Worm (Caenorhabditis elegans) whole organism, early embryonic: ENCODE data around the gene tlk-1.
A peak's percentile ranks its signal among the peaks of the same experiment; 100 is the strongest.

Source experiments
- B0310.2 ChIP-seq: sonication (generic microtip); optimal IDR thresholded peaks from 2 replicates; lab custom pipeline; 2016; ENCODE audit warnings: mild to moderate bottlenecking, missing genetic modification characterization, missing compliant biosample characterization
- F13C5.2 ChIP-seq: sonication (generic microtip); optimal IDR thresholded peaks from 2 replicates; lab custom pipeline; 2017; ENCODE audit warnings: mild to moderate bottlenecking, missing genetic modification characterization, inconsistent platforms, missing compliant biosample characterization
- aly-1 ChIP-seq: sonication (generic microtip); optimal IDR thresholded peaks from 2 replicates; lab custom pipeline; 2016; ENCODE audit warnings: missing genetic modification characterization, missing compliant biosample characterization
- ama-1 ChIP-seq: fragments of 150-350 bp; optimal IDR thresholded peaks from 2 replicates; lab custom pipeline; 2014
- ceh-13 ChIP-seq: fragments of 200-800 bp; sonication (Bioruptor generic); optimal IDR thresholded peaks from 2 replicates; lab custom pipeline; 2018; ENCODE audit warnings: mild to moderate bottlenecking, missing genetic modification characterization, missing compliant biosample characterization
- ceh-36 ChIP-seq: sonication (generic microtip); optimal IDR thresholded peaks from 2 replicates; lab custom pipeline; 2016; ENCODE audit warnings: missing genetic modification characterization, inconsistent platforms, missing compliant biosample characterization
- ets-7 ChIP-seq: sonication (generic microtip); optimal IDR thresholded peaks from 2 replicates; lab custom pipeline; 2016; ENCODE audit warnings: missing genotype, missing genetic modification characterization, missing compliant biosample characterization
- flt-1 ChIP-seq: fragments of 200-800 bp; sonication (Bioruptor generic); IDR thresholded peaks from 2 replicates; pipeline ENCODE4 v1.3.6; 2022; ENCODE audit warnings: missing genetic modification characterization, missing compliant biosample characterization
- hmbx-1 ChIP-seq: sonication (generic microtip); optimal IDR thresholded peaks from 2 replicates; lab custom pipeline; 2016; ENCODE audit warnings: mild to moderate bottlenecking, missing genetic modification characterization, missing compliant biosample characterization
- hmg-4 ChIP-seq: fragments of 200-800 bp; sonication (Bioruptor generic); optimal IDR thresholded peaks from 2 replicates; lab custom pipeline; 2018; ENCODE audit warnings: mild to moderate bottlenecking, missing genetic modification characterization, missing compliant biosample characterization
- hnd-1 ChIP-seq: sonication (generic microtip); optimal IDR thresholded peaks from 2 replicates; lab custom pipeline; 2016; ENCODE audit warnings: missing genetic modification characterization, missing compliant biosample characterization
- pes-1 ChIP-seq: fragments of 200-800 bp; sonication (Bioruptor generic); IDR thresholded peaks from 2 replicates; pipeline ENCODE4 v1.3.6; 2022; ENCODE audit warnings: missing genetic modification reagents, missing genetic modification characterization, missing compliant biosample characterization
- scrt-1 ChIP-seq: fragments of 200-800 bp; sonication (Bioruptor generic); IDR thresholded peaks from 2 replicates; pipeline ENCODE4 v1.3.6; 2022; ENCODE audit warnings: missing genetic modification characterization, missing compliant biosample characterization
- sea-1 ChIP-seq: fragments of 200-800 bp; sonication (Bioruptor generic); conservative IDR thresholded peaks from 2 replicates; pipeline ENCODE4 v1.3.6; 2022; ENCODE audit warnings: missing genetic modification characterization, missing compliant biosample characterization
- tbx-11 ChIP-seq: fragments of 200-800 bp; sonication (Bioruptor generic); IDR thresholded peaks from 2 replicates; pipeline ENCODE4 v1.3.6; 2022; ENCODE audit warnings: missing genetic modification characterization, missing compliant biosample characterization
- tbx-37 ChIP-seq: fragments of 200-800 bp; sonication (Bioruptor generic); conservative IDR thresholded peaks from 2 replicates; pipeline ENCODE4 v1.3.6; 2022; ENCODE audit warnings: missing genetic modification reagents, missing genetic modification characterization, missing compliant biosample characterization
- tra-4 ChIP-seq: sonication (generic microtip); optimal IDR thresholded peaks from 2 replicates; lab custom pipeline; 2017; ENCODE audit warnings: missing genetic modification characterization, missing compliant biosample characterization

Gene tlk-1

DNA sequence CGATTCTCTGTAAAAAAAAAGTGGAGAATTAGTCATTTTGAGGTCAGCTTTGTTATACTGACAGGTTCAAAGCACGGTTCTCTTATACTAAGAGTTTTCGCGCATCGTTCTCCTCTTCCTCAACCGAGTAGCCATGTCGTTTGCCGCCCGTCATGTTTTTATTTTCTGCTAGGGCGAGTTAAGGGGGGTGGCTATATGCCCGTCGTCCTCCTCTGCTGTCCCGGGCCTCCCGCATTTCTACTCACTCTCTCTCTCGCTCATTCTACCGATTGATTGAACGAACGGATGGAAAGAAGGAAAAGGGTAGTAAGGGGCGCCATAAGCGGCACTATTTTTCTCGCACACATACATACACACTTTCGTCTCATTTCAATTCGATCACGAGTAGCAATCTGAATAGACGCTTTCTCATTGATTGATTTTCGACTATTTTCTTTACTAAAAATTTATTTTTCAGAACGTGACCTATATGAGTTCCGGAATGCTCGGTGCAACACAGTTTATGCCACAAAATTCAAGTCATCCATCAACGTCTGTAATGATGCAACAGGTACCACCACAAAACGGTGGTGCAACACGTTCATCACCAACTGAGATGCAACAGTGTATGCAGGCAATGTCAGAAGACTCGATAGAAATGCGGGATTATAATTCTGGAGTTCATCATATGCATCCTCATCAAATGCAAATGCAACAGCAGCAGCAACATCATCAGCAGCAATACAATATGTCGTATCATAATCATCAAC, 5.7 kb downstream of the tlk-1 start:
- TF ChIP-seq hmg-4 (GFP tag; lab: Kevin White, UChicago) (peak; percentile 60), ceh-13 (GFP tag; lab: Kevin White, UChicago) (no peak), pes-1 (GFP tag; lab: Robert Waterston, UW) (0 out of 2 replicates have a peak, but pooled peaks have one; percentile 39), F13C5.2 (tag; lab: Kevin White, UChicago) (peak; percentile 20), scrt-1 (GFP tag; lab: Robert Waterston, UW) (no peak), tbx-37 (GFP tag; lab: Robert Waterston, UW) (0 out of 2 replicates have a peak, but pooled peaks have one; percentile 25)

DNA sequence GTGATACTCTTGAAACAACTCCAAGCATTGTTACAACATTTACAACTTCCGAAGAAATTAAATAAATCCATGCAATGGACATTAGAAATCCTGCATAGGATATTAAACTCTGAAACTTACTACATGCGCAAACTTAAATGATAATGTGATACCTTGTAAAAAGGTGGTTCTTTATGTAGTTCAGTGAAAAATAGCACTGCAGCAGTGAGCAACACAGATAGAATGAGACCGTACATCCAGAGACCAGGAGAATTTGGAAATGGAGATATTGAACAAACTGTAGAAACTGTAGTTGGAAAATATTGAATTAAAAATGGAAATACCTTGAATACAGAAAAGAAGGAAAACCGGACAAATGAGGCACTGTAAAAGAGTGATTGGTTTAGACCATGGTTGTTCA, 11.5 kb downstream of the tlk-1 start:
- TF ChIP-seq ceh-36 (tag; lab: Kevin White, UChicago) (no peak), flt-1 (GFP tag; lab: Robert Waterston, UW) (no peak), aly-1 (no peak), ets-7 (tag; lab: Kevin White, UChicago) (no peak), scrt-1 (GFP tag; lab: Robert Waterston, UW) (no peak), ceh-13 (GFP tag; lab: Kevin White, UChicago) (no peak), tbx-37 (GFP tag; lab: Robert Waterston, UW) (no peak), B0310.2 (tag; lab: Kevin White, UChicago) (no peak), tbx-11 (no peak), hnd-1 (tag; lab: Kevin White, UChicago) (no peak), tra-4 (tag; lab: Kevin White, UChicago) (no peak), sea-1 (GFP tag; lab: Robert Waterston, UW) (no peak), pes-1 (GFP tag; lab: Robert Waterston, UW) (no peak), F13C5.2 (tag; lab: Kevin White, UChicago) (no peak), hmbx-1 (tag; lab: Kevin White, UChicago) (no peak)

DNA sequence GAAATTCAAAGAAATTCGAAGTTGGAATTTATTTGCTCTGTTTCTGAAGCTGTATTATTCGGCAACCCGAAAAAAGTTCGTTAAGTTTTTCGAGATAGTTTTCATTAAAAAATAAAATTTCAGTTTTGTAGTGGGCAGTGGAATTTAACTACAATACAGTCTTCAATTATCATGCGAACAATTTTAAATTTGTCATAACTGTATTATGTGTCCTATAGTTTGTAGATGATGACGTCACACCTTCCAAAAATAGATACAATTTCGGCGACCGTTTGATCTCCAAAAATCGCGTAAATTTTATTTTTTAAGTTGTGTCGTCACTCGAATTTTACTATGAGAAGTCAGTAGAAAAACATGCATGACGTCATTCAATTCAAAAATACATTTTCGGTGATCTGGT, 13.5 kb downstream of the tlk-1 start:
- TF ChIP-seq hmg-4 (GFP tag; lab: Kevin White, UChicago): no peak
- TF ChIP-seq B0310.2 (tag; lab: Kevin White, UChicago): no peak
- TF ChIP-seq tbx-11: no peak
- no peak for TF ChIP-seq ets-7 (tag; lab: Kevin White, UChicago)

DNA sequence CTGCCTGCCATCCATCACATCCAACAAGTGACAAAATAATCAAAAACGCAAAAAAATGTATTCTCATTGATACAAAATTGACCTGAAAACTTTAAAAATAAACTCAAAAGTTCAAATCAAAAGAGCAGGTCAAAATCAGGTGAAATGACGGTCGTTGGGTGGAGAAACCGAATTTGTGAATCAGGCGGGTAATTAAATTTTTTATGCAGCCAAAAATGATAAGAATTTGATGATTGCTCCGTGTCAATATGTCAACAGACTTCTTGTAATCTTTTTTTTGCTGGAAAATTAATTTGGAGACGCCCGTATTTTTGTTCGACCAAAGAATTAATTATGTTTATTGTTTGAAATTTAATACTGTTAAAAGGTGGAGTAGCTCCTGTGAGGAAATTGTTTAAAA, 14.2 kb downstream of the tlk-1 start, which contains the start of gene ncx-6:
ncx-6 (minus strand) TSS at position 88 of the 400 bp plus-strand sequence.
- TF ChIP-seq sea-1 (GFP tag; lab: Robert Waterston, UW) (no peak), hmbx-1 (tag; lab: Kevin White, UChicago) (no peak), ets-7 (tag; lab: Kevin White, UChicago) (no peak), tra-4 (tag; lab: Kevin White, UChicago) (no peak), tbx-37 (GFP tag; lab: Robert Waterston, UW) (no peak), F13C5.2 (tag; lab: Kevin White, UChicago) (no peak), hmg-4 (GFP tag; lab: Kevin White, UChicago) (no peak), pes-1 (GFP tag; lab: Robert Waterston, UW) (no peak), scrt-1 (GFP tag; lab: Robert Waterston, UW) (no peak), hnd-1 (tag; lab: Kevin White, UChicago) (no peak), aly-1 (no peak), ama-1 (lab: Kevin White, UChicago) (no peak), ceh-13 (GFP tag; lab: Kevin White, UChicago) (no peak), tbx-11 (no peak), ceh-36 (tag; lab: Kevin White, UChicago) (no peak), flt-1 (GFP tag; lab: Robert Waterston, UW) (no peak), B0310.2 (tag; lab: Kevin White, UChicago) (no peak)

DNA sequence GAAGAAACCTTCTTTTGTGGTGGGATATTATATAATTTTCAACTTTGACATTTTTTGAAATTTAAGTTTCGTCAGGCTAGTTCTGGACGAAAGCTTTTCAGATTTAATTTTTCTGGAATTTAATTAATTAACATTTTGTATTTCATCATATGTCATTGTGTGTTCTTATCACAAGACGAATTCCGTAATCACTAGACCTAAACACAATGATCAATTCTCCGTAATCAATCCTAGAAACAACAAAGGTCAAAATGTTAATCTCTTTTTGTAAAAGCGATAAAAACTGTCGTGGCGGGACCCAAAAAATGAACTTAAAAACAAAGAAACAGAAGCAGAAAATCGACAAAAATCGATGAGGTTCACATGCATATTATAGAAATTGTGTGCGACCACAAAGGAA, 15.1 kb downstream of the tlk-1 start:
- TF ChIP-seq flt-1 (GFP tag; lab: Robert Waterston, UW): no peak
- TF ChIP-seq scrt-1 (GFP tag; lab: Robert Waterston, UW): no peak
- no peak for TF ChIP-seq B0310.2 (tag; lab: Kevin White, UChicago)
- TF ChIP-seq pes-1 (GFP tag; lab: Robert Waterston, UW): no peak
- TF ChIP-seq ceh-13 (GFP tag; lab: Kevin White, UChicago): no peak
- TF ChIP-seq ceh-36 (tag; lab: Kevin White, UChicago): no peak
- no peak for TF ChIP-seq tbx-37 (GFP tag; lab: Robert Waterston, UW)
- TF ChIP-seq hmbx-1 (tag; lab: Kevin White, UChicago): no peak
- TF ChIP-seq tra-4 (tag; lab: Kevin White, UChicago): no peak
- no peak for TF ChIP-seq hmg-4 (GFP tag; lab: Kevin White, UChicago)
- no peak for TF ChIP-seq tbx-11
- no peak for TF ChIP-seq aly-1
- TF ChIP-seq sea-1 (GFP tag; lab: Robert Waterston, UW): no peak
- TF ChIP-seq hnd-1 (tag; lab: Kevin White, UChicago): no peak
- no peak for TF ChIP-seq ets-7 (tag; lab: Kevin White, UChicago)
- no peak for TF ChIP-seq F13C5.2 (tag; lab: Kevin White, UChicago)
- TF ChIP-seq ama-1 (lab: Kevin White, UChicago): no peak

DNA sequence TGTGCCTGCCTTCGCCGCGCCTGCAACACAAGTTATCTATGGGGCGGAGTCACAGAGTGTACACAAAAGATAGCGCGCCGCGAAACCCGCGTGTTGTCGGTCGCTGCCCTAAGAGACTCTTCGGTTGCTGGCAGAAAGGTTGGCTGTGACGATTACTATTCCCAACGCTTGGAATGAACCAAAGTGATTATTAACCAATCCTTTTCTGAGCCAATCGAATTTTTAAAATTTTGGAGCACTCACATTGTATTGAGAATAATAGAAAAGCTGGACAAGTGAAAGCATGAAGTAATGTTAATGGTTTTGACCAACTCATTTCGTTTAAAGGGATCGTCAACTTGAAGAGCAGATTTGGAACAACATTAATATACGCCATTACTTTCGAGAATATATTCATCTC, 17.6 kb downstream of the tlk-1 start:
- TF ChIP-seq hmbx-1 (tag; lab: Kevin White, UChicago) (no peak), ama-1 (lab: Kevin White, UChicago) (peak; percentile 57), pes-1 (GFP tag; lab: Robert Waterston, UW) (no peak)

DNA sequence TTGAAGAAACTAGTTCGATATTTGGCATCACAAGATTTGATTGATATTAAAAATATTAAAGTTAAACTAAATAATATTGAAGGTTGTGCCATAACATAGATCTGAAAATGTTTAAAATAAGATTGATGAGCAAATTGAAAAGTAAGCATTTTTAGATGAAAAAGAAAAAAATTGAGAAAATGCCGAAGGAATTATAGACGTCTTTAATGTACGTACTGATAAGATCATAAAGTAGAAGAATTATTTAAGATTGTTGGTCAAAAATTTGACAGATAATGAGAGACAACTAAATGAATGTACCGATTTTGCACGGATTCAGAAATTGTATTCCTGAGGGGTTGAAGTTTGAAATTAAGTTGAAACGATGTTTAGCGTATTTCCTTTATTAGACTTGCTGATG, 20.5 kb downstream of the tlk-1 start, which contains the start of gene ncx-7:
ncx-7 (minus strand) TSS at position 101 of the 400 bp plus-strand sequence.
- no peak for TF ChIP-seq pes-1 (GFP tag; lab: Robert Waterston, UW)
- TF ChIP-seq ceh-13 (GFP tag; lab: Kevin White, UChicago): no peak
- TF ChIP-seq hnd-1 (tag; lab: Kevin White, UChicago): no peak
- no peak for TF ChIP-seq tbx-37 (GFP tag; lab: Robert Waterston, UW)
- TF ChIP-seq hmbx-1 (tag; lab: Kevin White, UChicago): no peak
- no peak for TF ChIP-seq B0310.2 (tag; lab: Kevin White, UChicago)
- TF ChIP-seq tra-4 (tag; lab: Kevin White, UChicago): no peak
- TF ChIP-seq F13C5.2 (tag; lab: Kevin White, UChicago): no peak
- no peak for TF ChIP-seq ama-1 (lab: Kevin White, UChicago)
- no peak for TF ChIP-seq flt-1 (GFP tag; lab: Robert Waterston, UW)
- TF ChIP-seq aly-1: no peak
- no peak for TF ChIP-seq hmg-4 (GFP tag; lab: Kevin White, UChicago)
- TF ChIP-seq ceh-36 (tag; lab: Kevin White, UChicago): no peak
- no peak for TF ChIP-seq scrt-1 (GFP tag; lab: Robert Waterston, UW)
- no peak for TF ChIP-seq ets-7 (tag; lab: Kevin White, UChicago)
- no peak for TF ChIP-seq sea-1 (GFP tag; lab: Robert Waterston, UW)
- TF ChIP-seq tbx-11: no peak
